Worm (Caenorhabditis elegans): ENCODE results near the gene unc-16.

Gene unc-16

DNA sequence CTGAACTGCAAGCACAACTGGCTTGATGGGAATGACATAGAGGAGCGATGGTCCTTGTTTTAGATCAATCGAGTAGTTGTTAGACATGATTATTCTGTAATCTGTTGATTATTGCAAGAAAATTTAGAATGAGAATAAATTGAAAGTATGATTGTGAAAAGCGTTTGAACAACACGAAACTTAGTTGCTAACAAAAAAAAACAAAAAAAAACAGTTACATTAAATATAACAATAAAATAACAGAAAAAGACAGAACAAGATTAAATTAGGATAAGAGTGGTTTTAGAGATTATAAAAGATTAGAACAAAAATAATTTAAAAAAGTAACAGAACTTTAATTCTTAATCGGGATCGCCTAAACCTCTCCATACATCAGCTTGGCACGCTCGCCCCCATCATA lies 17.2 kb downstream of the unc-16 start, which contains the start of gene C48B4.9:
Gene C48B4.9, minus strand, starts transcription at position 101 of the 400 bp plus-strand sequence.
- TF ChIP-seq W03F9.2 (tag; optimal IDR thresholded peaks at IDR 0.05) (no peak), dao-5 (tag; optimal IDR thresholded peaks at IDR 0.05) (no peak), him-1 (tag; optimal IDR thresholded peaks at IDR 0.05) (no peak)

DNA sequence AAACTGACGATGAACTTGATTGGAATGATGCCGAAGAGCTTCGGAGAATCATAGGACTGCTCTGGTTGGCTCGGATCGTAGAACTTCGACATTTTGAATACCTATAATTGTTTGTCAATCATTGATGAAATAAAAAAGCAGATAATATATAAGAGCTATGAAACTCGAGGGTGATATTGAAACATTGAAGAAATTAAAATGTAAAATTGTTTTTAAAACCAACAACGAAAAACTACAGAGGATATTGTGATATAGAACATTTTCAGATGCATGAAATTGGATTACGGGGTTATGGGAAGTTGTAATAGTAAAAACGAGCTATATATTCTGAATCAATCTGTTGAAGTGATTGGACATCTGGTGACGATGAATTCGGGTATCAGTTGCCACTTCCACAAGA lies 18.4 kb downstream of the unc-16 start, which contains the start of gene C48B4.10:
Gene C48B4.10, minus strand, starts transcription at position 101 of the 400 bp plus-strand sequence.
- no peak for TF ChIP-seq him-1 (tag; optimal IDR thresholded peaks at IDR 0.05)

DNA sequence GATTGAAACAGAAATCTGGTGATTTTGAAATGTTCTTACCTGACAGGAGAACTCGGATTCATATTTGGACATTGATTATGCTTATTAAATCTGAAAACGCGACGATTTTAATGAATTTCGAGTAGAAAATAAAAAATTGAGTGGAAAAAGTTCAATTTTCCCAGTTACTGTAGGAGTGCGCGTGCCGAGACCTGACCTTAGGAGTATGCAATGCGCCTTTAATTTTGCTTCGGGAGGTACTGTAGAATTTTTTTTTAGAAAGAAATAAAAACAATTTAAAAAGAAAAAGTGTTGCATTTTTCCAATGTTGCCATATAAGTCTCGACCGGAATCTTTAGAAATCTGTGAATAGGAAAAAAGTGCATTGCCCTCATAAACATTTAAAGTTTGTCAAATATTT lies 19.9 kb downstream of the unc-16 start, which contains the start of gene C48B4.11:
Gene C48B4.11, minus strand, starts transcription at position 143 of the 400 bp plus-strand sequence.
- TF ChIP-seq W03F9.2 (tag; optimal IDR thresholded peaks at IDR 0.05) (no peak), him-1 (tag; optimal IDR thresholded peaks at IDR 0.05) (no peak), dao-5 (tag; optimal IDR thresholded peaks at IDR 0.05) (no peak)

DNA sequence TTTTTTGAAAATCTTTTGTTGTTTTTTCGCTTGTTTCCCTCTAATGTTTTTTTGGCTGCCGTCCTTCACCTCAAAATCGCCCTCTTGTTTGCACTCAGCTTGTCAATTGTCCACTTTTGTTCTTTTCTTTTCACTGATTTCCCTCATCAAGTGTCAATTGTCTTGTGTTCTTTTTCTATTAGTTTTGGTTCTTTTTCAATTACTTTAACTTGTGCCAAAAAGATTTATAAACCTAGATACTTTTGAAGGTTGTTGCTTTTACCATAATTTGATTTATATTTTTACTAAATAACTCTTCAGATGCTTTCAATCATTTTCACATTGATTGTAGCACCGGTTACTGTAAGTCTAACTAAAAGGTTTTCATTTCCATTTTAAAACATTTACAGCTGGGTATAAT lies 22.4 kb downstream of the unc-16 start, which contains the start of gene C48B4.13:
Gene C48B4.13, plus strand, starts transcription at position 301 of the 400 bp plus-strand sequence.
- TF ChIP-seq him-1 (tag; optimal IDR thresholded peaks at IDR 0.05) (no peak), W03F9.2 (tag; optimal IDR thresholded peaks at IDR 0.05) (no peak), dao-5 (tag; optimal IDR thresholded peaks at IDR 0.05) (no peak)

DNA sequence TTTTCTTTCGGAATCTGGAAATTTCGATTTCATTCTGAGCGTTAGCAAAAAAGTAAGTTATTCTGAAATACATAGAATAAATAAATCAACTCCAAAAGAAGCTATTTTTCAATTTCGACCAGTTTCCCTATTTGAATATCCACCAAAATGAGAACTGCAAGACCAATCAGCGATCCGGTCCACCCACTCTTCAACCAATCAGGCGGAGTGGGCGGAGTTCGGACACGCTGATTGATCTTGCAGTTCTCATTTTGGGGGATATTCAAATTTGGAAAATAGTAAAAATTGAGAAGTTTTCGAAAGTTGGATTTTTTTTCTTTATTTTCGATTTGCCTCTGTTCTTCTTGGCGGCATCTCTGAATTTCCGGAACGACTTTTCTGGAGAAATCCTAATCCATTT lies 24.8 kb downstream of the unc-16 start:
- TF ChIP-seq dao-5 (tag; optimal IDR thresholded peaks at IDR 0.05) = no peak
- TF ChIP-seq him-1 (tag; optimal IDR thresholded peaks at IDR 0.05) = no peak
- TF ChIP-seq W03F9.2 (tag; optimal IDR thresholded peaks at IDR 0.05) = no peak

DNA sequence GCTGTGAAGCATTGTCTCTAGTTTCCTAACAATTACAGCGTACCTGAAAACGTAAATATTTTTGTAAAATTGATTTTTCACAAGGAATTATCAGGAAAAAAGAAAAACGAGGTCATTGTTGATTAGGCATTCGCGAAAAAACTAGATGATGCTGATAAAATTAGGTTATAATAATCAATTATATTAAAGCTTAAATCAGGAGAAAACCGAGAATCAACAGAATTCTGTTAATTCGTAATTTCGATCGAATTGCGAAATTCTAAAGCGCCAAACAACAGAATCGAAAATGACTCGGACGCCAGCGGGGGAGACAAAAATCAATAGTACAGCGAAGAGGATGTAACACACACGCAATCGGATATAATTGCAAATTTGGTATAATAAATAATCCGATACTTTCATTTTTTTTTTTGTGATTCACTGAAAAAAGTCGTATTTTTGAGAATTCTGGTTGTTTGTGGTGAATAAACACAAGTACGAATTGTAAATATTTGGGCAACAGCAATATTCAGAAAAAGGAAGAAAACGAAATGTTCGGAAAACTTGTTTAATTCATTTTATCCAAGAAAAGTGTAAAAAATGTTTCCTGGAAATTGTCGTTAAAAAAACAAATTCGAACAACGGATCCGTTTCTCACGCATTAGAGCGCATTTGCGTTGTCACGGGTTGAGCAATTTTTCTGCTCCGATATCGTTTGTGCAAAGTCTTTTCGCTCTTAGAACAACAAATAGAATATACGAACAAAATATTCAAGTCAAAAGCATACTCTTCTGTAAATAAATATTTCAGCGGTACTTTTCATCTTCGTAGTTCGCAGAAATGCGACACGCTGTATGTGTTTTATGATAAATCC lies 34.2 kb downstream of the unc-16 start, which contains the start of gene ced-7:
Gene ced-7, minus strand, starts transcription at position 51 of the 853 bp plus-strand sequence.
- no peak for TF ChIP-seq him-1 (tag; optimal IDR thresholded peaks at IDR 0.05)

DNA sequence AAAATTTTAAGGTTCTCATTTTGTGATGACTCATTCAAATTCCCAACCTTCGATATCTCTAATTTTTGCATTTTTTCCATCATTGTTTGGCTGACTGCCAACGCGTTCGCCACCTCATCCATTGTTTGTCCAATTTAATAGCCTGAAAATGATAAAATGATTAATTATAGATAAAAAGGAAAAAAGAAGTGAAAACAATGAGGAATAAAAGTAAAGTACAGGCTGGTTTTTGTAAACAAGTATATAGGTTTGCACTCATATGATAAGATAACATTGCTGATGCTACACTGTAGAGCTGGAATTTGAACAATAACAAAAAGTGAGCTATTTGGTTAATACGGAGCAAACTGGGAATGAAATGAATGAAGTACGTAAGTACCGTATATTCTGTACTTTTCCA lies 36.2 kb downstream of the unc-16 start, which contains the start of gene C48B4.3:
Gene C48B4.3, minus strand, starts transcription at position 149 of the 400 bp plus-strand sequence.
- no peak for TF ChIP-seq dao-5 (tag; optimal IDR thresholded peaks at IDR 0.05)
- TF ChIP-seq him-1 (tag; optimal IDR thresholded peaks at IDR 0.05) = no peak
- no peak for TF ChIP-seq W03F9.2 (tag; optimal IDR thresholded peaks at IDR 0.05)

DNA sequence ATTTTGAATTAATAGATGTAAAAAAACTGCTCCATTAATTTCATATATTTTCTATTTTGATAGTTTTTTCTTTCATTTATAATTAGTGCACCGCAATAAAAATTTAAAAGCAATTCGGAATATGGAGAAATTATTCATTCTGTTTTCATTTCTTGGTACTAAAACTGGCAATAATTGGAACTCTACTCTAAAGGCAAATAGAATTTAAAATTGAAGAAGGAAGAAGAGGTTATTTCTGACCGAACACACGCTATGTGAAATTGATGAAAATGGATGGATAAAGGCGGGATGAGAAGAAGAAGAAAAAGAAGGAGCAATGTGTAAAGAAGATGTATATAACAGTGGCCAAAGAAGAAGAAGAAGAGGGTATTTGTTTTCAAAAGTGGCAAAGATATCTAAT lies 37.2 kb downstream of the unc-16 start:
- TF ChIP-seq W03F9.2 (tag; optimal IDR thresholded peaks at IDR 0.05) (no peak), him-1 (tag; optimal IDR thresholded peaks at IDR 0.05) (no peak), dao-5 (tag; optimal IDR thresholded peaks at IDR 0.05) (no peak)

DNA sequence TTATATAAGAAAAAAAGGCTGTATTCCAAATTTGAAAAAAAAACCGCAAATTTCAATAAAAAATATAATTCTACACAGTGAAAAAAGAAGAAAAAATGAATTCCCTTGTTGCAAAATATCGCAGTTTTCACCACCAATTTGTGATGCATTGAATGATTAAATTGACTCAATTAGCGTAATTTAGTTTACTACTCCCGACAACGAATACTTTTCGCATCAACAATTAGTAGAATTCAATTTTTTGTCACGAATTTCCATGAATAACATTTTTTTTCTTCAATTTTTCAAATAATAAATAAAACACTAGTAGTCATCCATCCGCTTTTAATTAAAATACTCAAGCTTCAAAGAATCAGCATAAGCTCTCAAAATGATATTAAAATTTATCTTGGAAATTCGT lies 39.3 kb downstream of the unc-16 start:
- no peak for TF ChIP-seq him-1 (tag; optimal IDR thresholded peaks at IDR 0.05)
- no peak for TF ChIP-seq dao-5 (tag; optimal IDR thresholded peaks at IDR 0.05)
- TF ChIP-seq W03F9.2 (tag; optimal IDR thresholded peaks at IDR 0.05) = no peak

DNA sequence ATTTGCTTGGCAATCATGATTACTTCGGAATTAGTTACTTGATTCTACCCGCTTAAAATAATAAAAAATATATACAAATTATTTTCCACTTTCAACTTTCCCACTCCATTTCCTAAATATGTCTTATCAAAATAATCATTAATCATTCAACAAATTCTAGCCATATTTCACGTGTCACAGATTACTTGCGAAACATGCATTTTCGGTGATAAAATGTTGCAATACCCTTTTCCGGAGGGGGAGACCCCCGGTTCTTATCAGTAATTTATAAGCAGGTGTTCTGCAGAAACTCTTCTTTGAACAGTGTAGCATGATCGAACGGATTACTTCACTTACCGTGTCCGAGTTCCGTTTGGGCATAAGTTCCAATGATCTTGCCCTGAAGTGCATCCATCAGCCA lies 44.2 kb downstream of the unc-16 start:
- no peak for TF ChIP-seq W03F9.2 (tag; optimal IDR thresholded peaks at IDR 0.05)
- no peak for TF ChIP-seq dao-5 (tag; optimal IDR thresholded peaks at IDR 0.05)
- TF ChIP-seq him-1 (tag; optimal IDR thresholded peaks at IDR 0.05) = no peak

DNA sequence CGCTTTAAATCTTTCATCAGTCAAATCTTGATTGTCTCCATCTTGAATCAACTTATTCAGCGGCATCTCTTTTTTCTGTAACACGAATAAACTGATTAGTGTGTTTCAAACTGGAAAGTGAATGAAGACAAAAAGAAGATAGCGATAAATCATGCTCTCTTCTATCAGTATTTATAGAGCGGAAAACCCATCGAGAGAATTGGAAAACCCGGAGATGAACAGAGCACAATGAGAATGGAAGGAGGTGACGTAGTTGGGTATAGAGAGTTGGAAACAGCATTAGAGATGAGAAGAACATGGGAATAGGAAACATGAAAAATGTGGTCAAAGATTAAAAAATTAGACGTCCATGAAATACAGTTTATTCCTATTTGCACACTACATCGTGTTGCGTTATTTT lies 46.1 kb downstream of the unc-16 start, which contains the start of gene acox-1.5:
Gene acox-1.5, minus strand, starts transcription at position 75 of the 400 bp plus-strand sequence.
- no peak for TF ChIP-seq W03F9.2 (tag; optimal IDR thresholded peaks at IDR 0.05)
- TF ChIP-seq him-1 (tag; optimal IDR thresholded peaks at IDR 0.05) = no peak
- TF ChIP-seq dao-5 (tag; optimal IDR thresholded peaks at IDR 0.05) = no peak

DNA sequence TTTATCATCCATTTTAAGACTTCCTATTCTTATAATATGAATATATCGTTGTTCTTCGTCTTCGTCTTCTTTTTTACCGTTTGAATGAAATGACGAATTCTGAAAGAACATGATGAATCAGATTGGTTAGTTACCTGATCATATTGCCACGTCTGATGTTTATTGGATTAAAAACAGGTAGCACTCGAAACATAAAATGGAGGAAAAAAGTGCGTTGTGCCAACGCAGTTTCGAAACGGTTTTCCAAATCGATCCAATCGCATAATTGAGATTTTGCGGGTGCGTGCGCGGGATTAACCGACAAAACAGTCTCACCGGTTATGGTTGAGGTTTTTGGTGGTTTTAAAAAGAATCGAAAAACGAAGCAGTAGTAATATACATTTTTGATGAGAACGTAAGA lies 49.5 kb downstream of the unc-16 start, which contains the start of gene rom-2:
Gene rom-2, minus strand, starts transcription at position 101 of the 400 bp plus-strand sequence.
- no peak for TF ChIP-seq dao-5 (tag; optimal IDR thresholded peaks at IDR 0.05)
- no peak for TF ChIP-seq him-1 (tag; optimal IDR thresholded peaks at IDR 0.05)
- TF ChIP-seq W03F9.2 (tag; optimal IDR thresholded peaks at IDR 0.05) = no peak

DNA sequence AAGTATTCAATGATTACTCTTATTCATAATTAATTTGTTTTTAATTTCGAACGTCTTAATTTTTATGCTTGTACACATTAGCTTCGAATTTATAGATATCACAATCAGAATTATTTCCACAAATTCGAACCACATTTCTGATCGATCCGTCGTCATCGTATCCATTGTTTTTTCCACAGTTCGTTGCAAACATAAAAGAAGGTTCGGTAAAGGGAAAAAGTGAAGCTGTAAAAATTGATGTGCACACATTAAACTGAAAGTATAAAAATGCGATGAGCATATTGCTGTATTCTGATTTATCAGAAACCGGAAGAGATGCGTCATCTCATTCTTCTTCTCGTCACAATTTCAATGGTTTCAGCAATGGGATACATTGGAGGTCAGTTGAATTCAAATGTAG lies 51.0 kb downstream of the unc-16 start, which contains the start of gene C48B4.12:
Gene C48B4.12, plus strand, starts transcription at position 301 of the 400 bp plus-strand sequence.
- no peak for TF ChIP-seq W03F9.2 (tag; optimal IDR thresholded peaks at IDR 0.05)
- TF ChIP-seq dao-5 (tag; optimal IDR thresholded peaks at IDR 0.05) = no peak
- no peak for TF ChIP-seq him-1 (tag; optimal IDR thresholded peaks at IDR 0.05)

DNA sequence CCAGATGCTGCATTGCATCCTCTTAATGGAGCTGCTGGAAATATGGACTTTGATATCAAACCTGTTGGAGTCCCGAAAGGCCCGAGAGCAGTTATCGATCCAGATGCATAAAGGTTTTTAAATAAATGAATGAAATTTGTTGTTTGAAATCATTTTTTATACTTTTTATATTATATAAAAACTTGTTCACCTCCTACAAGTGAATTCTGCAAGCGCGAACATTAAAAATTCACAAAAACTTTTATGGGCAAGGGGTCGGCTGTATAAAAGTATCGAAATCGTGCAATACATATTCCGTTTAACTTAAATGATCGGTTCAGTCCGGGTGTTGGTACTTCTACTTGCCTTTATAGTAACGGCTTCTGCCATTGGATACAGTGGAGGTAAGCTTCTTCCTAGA lies 52.1 kb downstream of the unc-16 start, which contains the start of gene F58A4.1:
Gene F58A4.1, plus strand, starts transcription at position 301 of the 400 bp plus-strand sequence.
- TF ChIP-seq W03F9.2 (tag; optimal IDR thresholded peaks at IDR 0.05) (no peak), him-1 (tag; optimal IDR thresholded peaks at IDR 0.05) (no peak), dao-5 (tag; optimal IDR thresholded peaks at IDR 0.05) (no peak)

All from whole organism, L4/young adult.